Worm (Caenorhabditis elegans) whole organism, L4 larva: ENCODE results near the gene R01H10.4.

ENCODE experiments used
- F26F4.8 ChIP-seq: fragments of 200-800 bp; sonication (Bioruptor generic); conservative IDR thresholded peaks from 2 replicates; pipeline ENCODE4 v1.3.6; 2022; ENCODE audit warnings: missing genetic modification characterization, missing compliant biosample characterization
- ceh-62 ChIP-seq: sonication (generic microtip); optimal IDR thresholded peaks from 2 replicates; lab custom pipeline; 2017; ENCODE audit warnings: missing biosample characterization, missing genetic modification characterization
- ceh-82 ChIP-seq: sonication (generic microtip); optimal IDR thresholded peaks from 2 replicates; lab custom pipeline; 2017; ENCODE audit warnings: missing biosample characterization, missing genetic modification characterization
- egl-27 ChIP-seq: sonication (generic microtip); optimal IDR thresholded peaks from 3 replicates; lab custom pipeline; 2017; ENCODE audit warnings: missing biosample characterization, missing genetic modification reagents, missing genetic modification characterization
- fos-1 ChIP-seq: fragments of 150-350 bp; optimal IDR thresholded peaks from 2 replicates; lab custom pipeline; 2014; ENCODE audit warnings: missing biosample characterization, missing genetic modification characterization
- lsy-2 ChIP-seq, 2 experiments: fragments of 150-350 bp in 1 of 2; sonication (generic microtip) in 1 of 2; optimal IDR thresholded peaks; 2 replicates each; lab custom pipeline; 2014 to 2017; ENCODE audit warnings: missing biosample characterization in 2 of 2, missing genetic modification characterization in 2 of 2
- nhr-28 ChIP-seq: fragments of 150-350 bp; optimal IDR thresholded peaks from 2 replicates; lab custom pipeline; 2014; ENCODE audit warnings: missing biosample characterization, missing genetic modification characterization
- nhr-48 ChIP-seq: sonication (generic microtip); optimal IDR thresholded peaks from 2 replicates; lab custom pipeline; 2016; ENCODE audit warnings: mild to moderate bottlenecking, missing genetic modification characterization, missing compliant biosample characterization
- unc-130 ChIP-seq: sonication (generic microtip); optimal IDR thresholded peaks from 2 replicates; lab custom pipeline; 2016; ENCODE audit warnings: missing genetic modification reagents, missing genetic modification characterization, missing compliant biosample characterization
- zip-11 ChIP-seq: fragments of 200-800 bp; sonication (Bioruptor generic); IDR thresholded peaks from 2 replicates; pipeline ENCODE4 v1.3.6; 2022; ENCODE audit warnings: missing genetic modification characterization, missing compliant biosample characterization

DNA sequence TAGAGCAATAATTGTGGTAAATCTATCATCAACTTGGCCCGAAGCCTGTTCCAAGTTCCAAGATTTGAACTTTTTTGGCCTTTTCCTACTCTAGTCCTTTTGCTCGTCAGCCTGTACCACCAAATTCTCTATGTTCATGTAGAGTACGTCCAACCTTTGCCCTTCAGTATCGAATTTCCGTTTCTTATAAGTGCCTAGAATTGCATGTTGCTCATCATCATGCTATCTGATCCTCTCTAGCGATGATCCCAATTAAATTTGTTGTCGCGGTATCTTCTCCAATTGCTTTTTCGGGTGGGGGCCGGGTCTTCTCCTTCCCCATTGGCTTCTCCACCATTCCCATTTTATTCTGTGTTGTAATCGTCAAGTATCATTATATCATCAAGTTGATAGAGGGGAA, 39.3 kb downstream of the R01H10.4 start:
- TF ChIP-seq unc-130 (GFP tag; lab: Kevin White, UChicago) (no peak), lsy-2 (tag; optimal IDR thresholded peaks at IDR 0.05; lab: Kevin White, UChicago) (no peak), nhr-28 (tag; lab: Kevin White, UChicago) (no peak), egl-27 (tag; lab: Kevin White, UChicago) (no peak), fos-1 (no peak), ceh-62 (no peak), ceh-82 (tag; lab: Kevin White, UChicago) (no peak), F26F4.8 (GFP tag; lab: Robert Waterston, UW) (no peak), zip-11 (GFP tag; lab: Robert Waterston, UW) (no peak), nhr-48 (tag; lab: Kevin White, UChicago) (no peak)
